Fruit fly (Drosophila melanogaster) whole organism, embryonic: ENCODE data around the gene Vajk3.

Experiments used
- Atf3 ChIP-seq: fragments of 200-800 bp; sonication (Bioruptor generic); optimal IDR thresholded peaks from 3 replicates; lab custom pipeline; 2016; ENCODE audit warnings: missing biosample characterization, missing genetic modification characterization
- CG11093 ChIP-seq: fragments of 200-800 bp; sonication (Bioruptor generic); IDR thresholded peaks from 3 replicates; pipeline ENCODE4 v1.3.6; 2022; ENCODE audit warnings: missing biosample characterization, missing genetic modification characterization
- CG11695 ChIP-seq: fragments of 200-800 bp; sonication (Bioruptor generic); IDR thresholded peaks from 3 replicates; pipeline ENCODE4 v1.3.6; 2022; ENCODE audit warnings: missing biosample characterization, missing genetic modification characterization
- CG12744 ChIP-seq: fragments of 200-800 bp; sonication (Bioruptor generic); optimal IDR thresholded peaks from 2 replicates; lab custom pipeline; 2016; ENCODE audit warnings: missing biosample characterization, missing genetic modification characterization
- CG12942 ChIP-seq: fragments of 200-800 bp; sonication (Bioruptor generic); optimal IDR thresholded peaks from 3 replicates; lab custom pipeline; 2016; ENCODE audit warnings: missing biosample characterization, missing genetic modification characterization
- CG13424 ChIP-seq: fragments of 200-800 bp; sonication (Bioruptor generic); optimal IDR thresholded peaks from 2 replicates; lab custom pipeline; 2019; ENCODE audit warnings: missing biosample characterization, mild to moderate bottlenecking, missing genetic modification characterization, moderate library complexity
- CG14014 ChIP-seq: fragments of 200-800 bp; sonication (Bioruptor generic); IDR thresholded peaks from 2 replicates; pipeline ENCODE4 v1.3.6; 2022; ENCODE audit warnings: missing biosample characterization, missing genetic modification characterization
- CG16813 ChIP-seq: fragments of 200-800 bp; sonication (Bioruptor generic); IDR thresholded peaks from 3 replicates; pipeline ENCODE4 v1.3.6; 2022; ENCODE audit warnings: missing biosample characterization, missing genetic modification characterization; ENCODE audit not compliant: partially characterized antibody
- CG18619 ChIP-seq: fragments of 200-800 bp; sonication (Bioruptor generic); optimal IDR thresholded peaks from 3 replicates; lab custom pipeline; 2017; ENCODE audit warnings: missing biosample characterization, mild to moderate bottlenecking, missing genetic modification characterization
- CG32532 ChIP-seq: fragments of 200-800 bp; sonication (Bioruptor generic); IDR thresholded peaks from 2 replicates; pipeline ENCODE4 v1.3.6; 2022; ENCODE audit warnings: missing biosample characterization, missing genetic modification characterization
- CG33557 ChIP-seq: fragments of 200-800 bp; sonication (Bioruptor generic); optimal IDR thresholded peaks from 2 replicates; lab custom pipeline; 2019; ENCODE audit warnings: missing biosample characterization, mild to moderate bottlenecking, missing genetic modification characterization, moderate library complexity
- CG3847 ChIP-seq: fragments of 200-800 bp; sonication (Bioruptor generic); IDR thresholded peaks from 2 replicates; pipeline ENCODE4 v1.3.6; 2022; ENCODE audit warnings: missing biosample characterization, missing genetic modification characterization
- CG3995 ChIP-seq: fragments of 200-800 bp; sonication (Bioruptor generic); optimal IDR thresholded peaks from 3 replicates; lab custom pipeline; 2016; ENCODE audit warnings: missing biosample characterization, missing genetic modification characterization
- CG6683 ChIP-seq: fragments of 200-800 bp; sonication (Bioruptor generic); optimal IDR thresholded peaks from 2 replicates; lab custom pipeline; 2017; ENCODE audit warnings: missing biosample characterization, mild to moderate bottlenecking, missing genetic modification characterization, missing genetic modification reagents
- CG6765 ChIP-seq: fragments of 200-800 bp; sonication (Bioruptor generic); optimal IDR thresholded peaks from 3 replicates; lab custom pipeline; 2017; ENCODE audit warnings: missing biosample characterization, mild to moderate bottlenecking, missing genetic modification characterization
- CG7372 ChIP-seq: fragments of 200-800 bp; sonication (Bioruptor generic); IDR thresholded peaks from 2 replicates; pipeline ENCODE4 v1.3.6; 2022; ENCODE audit warnings: missing biosample characterization, missing genetic modification characterization
- CG8359 ChIP-seq: fragments of 200-800 bp; sonication (Bioruptor generic); optimal IDR thresholded peaks from 2 replicates; lab custom pipeline; 2017; ENCODE audit warnings: missing biosample characterization, mild to moderate bottlenecking, missing genetic modification characterization, borderline replicate concordance
- CG8388 ChIP-seq: fragments of 200-800 bp; sonication (Bioruptor generic); optimal IDR thresholded peaks from 2 replicates; lab custom pipeline; 2019; ENCODE audit warnings: missing biosample characterization, mild to moderate bottlenecking, missing genetic modification characterization, moderate library complexity
- CG9437 ChIP-seq: fragments of 200-800 bp; sonication (Bioruptor generic); optimal IDR thresholded peaks from 2 replicates; lab custom pipeline; 2018; ENCODE audit warnings: missing biosample characterization, mild to moderate bottlenecking, missing genetic modification characterization
- CG9797 ChIP-seq: fragments of 200-800 bp; sonication (Bioruptor generic); optimal IDR thresholded peaks from 3 replicates; lab custom pipeline; 2018; ENCODE audit warnings: missing biosample characterization, mild to moderate bottlenecking, missing genetic modification characterization
- CHES-1-like ChIP-seq: fragments of 200-800 bp; sonication (Bioruptor generic); optimal IDR thresholded peaks from 2 replicates; lab custom pipeline; 2016; ENCODE audit warnings: missing biosample characterization, missing genetic modification characterization
- Chrac-16 ChIP-seq: fragments of 200-800 bp; sonication (Bioruptor generic); optimal IDR thresholded peaks from 3 replicates; lab custom pipeline; 2016; ENCODE audit warnings: missing biosample characterization, missing genetic modification characterization
- CrebB ChIP-seq: fragments of 200-800 bp; sonication (Bioruptor generic); optimal IDR thresholded peaks from 3 replicates; lab custom pipeline; 2018; ENCODE audit warnings: missing biosample characterization, mild to moderate bottlenecking, missing genetic modification characterization
- E2f2 ChIP-seq: fragments of 200-800 bp; sonication (Bioruptor generic); IDR thresholded peaks from 2 replicates; pipeline ENCODE4 v1.3.6; 2022; ENCODE audit warnings: missing biosample characterization, missing genetic modification characterization
- H15 ChIP-seq: fragments of 200-800 bp; sonication (Bioruptor generic); IDR thresholded peaks from 3 replicates; pipeline ENCODE4 v1.3.6; 2022; ENCODE audit warnings: missing biosample characterization, missing genetic modification characterization
- HmgD ChIP-seq: fragments of 200-800 bp; sonication (Bioruptor generic); optimal IDR thresholded peaks from 3 replicates; lab custom pipeline; 2016; ENCODE audit warnings: missing biosample characterization, missing genetic modification characterization
- Hr3 ChIP-seq: fragments of 200-800 bp; sonication (Bioruptor generic); optimal IDR thresholded peaks from 3 replicates; lab custom pipeline; 2016; ENCODE audit warnings: missing biosample characterization, missing genetic modification characterization
- Kr ChIP-seq: fragments of 200-800 bp; sonication (Bioruptor generic); optimal IDR thresholded peaks from 2 replicates; lab custom pipeline; 2017; ENCODE audit warnings: missing biosample characterization, mild to moderate bottlenecking, missing genetic modification characterization
- Lim3 ChIP-seq: fragments of 200-800 bp; sonication (Bioruptor generic); IDR thresholded peaks from 2 replicates; pipeline ENCODE4 v1.3.6; 2022; ENCODE audit warnings: missing biosample characterization, missing genetic modification characterization
- MTF-1 ChIP-seq: fragments of 200-800 bp; sonication (Bioruptor generic); optimal IDR thresholded peaks from 2 replicates; lab custom pipeline; 2018; ENCODE audit warnings: missing biosample characterization, mild to moderate bottlenecking, missing genetic modification characterization, borderline replicate concordance
- Med ChIP-seq: fragments of 200-800 bp; sonication (Bioruptor generic); peaks from one replicate; lab custom pipeline; 2016; ENCODE audit warnings: missing biosample characterization, missing genetic modification characterization, mild to moderate bottlenecking, inconsistent platforms, moderate library complexity
- Ptx1 ChIP-seq: fragments of 200-800 bp; sonication (Bioruptor generic); IDR thresholded peaks from 2 replicates; pipeline ENCODE4 v1.3.6; 2022; ENCODE audit warnings: missing biosample characterization, missing genetic modification characterization
- Rx ChIP-seq: fragments of 200-800 bp; sonication (Bioruptor generic); IDR thresholded peaks from 2 replicates; pipeline ENCODE4 v1.3.6; 2022; ENCODE audit warnings: missing biosample characterization, missing genetic modification characterization
- bowl ChIP-seq: fragments of 200-800 bp; sonication (Bioruptor generic); IDR thresholded peaks from 2 replicates; pipeline ENCODE4 v1.3.6; 2022; ENCODE audit warnings: missing biosample characterization, missing genetic modification characterization
- cas ChIP-seq: fragments of 200-800 bp; sonication (Bioruptor generic); IDR thresholded peaks from 2 replicates; pipeline ENCODE4 v1.3.6; 2022; ENCODE audit warnings: missing biosample characterization, missing genetic modification characterization
- caup ChIP-seq: fragments of 200-800 bp; sonication (Bioruptor generic); optimal IDR thresholded peaks from 3 replicates; lab custom pipeline; 2017; ENCODE audit warnings: missing biosample characterization, mild to moderate bottlenecking, missing genetic modification characterization, moderate library complexity; ENCODE audit not compliant: severe bottlenecking
- chn ChIP-seq: fragments of 200-800 bp; sonication (Bioruptor generic); optimal IDR thresholded peaks from 2 replicates; lab custom pipeline; 2016; ENCODE audit warnings: missing biosample characterization, missing genetic modification characterization
- fd64A ChIP-seq: fragments of 200-800 bp; sonication (Bioruptor generic); optimal IDR thresholded peaks from 3 replicates; lab custom pipeline; 2018; ENCODE audit warnings: missing biosample characterization, mild to moderate bottlenecking, missing genetic modification characterization
- grau ChIP-seq: fragments of 200-800 bp; optimal IDR thresholded peaks from 3 replicates; lab custom pipeline; 2019; ENCODE audit warnings: missing biosample characterization, mild to moderate bottlenecking, missing genetic modification characterization, moderate library complexity
- h ChIP-seq: fragments of >200 bp; optimal IDR thresholded peaks from 2 replicates; lab custom pipeline; 2017
- jumu ChIP-seq: fragments of 200-800 bp; sonication (Bioruptor generic); optimal IDR thresholded peaks from 3 replicates; lab custom pipeline; 2016; ENCODE audit warnings: missing biosample characterization, missing genetic modification characterization
- ken ChIP-seq: fragments of 200-800 bp; sonication (Bioruptor generic); IDR thresholded peaks from 3 replicates; pipeline ENCODE4 v1.3.6; 2022; ENCODE audit warnings: missing biosample characterization, missing genetic modification characterization
- lbe ChIP-seq: fragments of 200-800 bp; sonication (Bioruptor generic); optimal IDR thresholded peaks from 2 replicates; lab custom pipeline; 2016; ENCODE audit warnings: missing biosample characterization, mild to moderate bottlenecking, missing genetic modification characterization
- run ChIP-seq: fragments of 200-800 bp; sonication (Bioruptor generic); optimal IDR thresholded peaks from 3 replicates; lab custom pipeline; 2018; ENCODE audit warnings: missing biosample characterization, mild to moderate bottlenecking, missing genetic modification characterization
- seq ChIP-seq: fragments of 200-800 bp; sonication (Bioruptor generic); IDR thresholded peaks from 2 replicates; pipeline ENCODE4 v1.3.6; 2022; ENCODE audit warnings: missing biosample characterization, missing genetic modification characterization
- sisA ChIP-seq: fragments of 200-800 bp; sonication (Bioruptor generic); IDR thresholded peaks from 2 replicates; pipeline ENCODE4 v1.3.6; 2022; ENCODE audit warnings: missing biosample characterization, missing genetic modification characterization
- sr ChIP-seq: fragments of 200-800 bp; sonication (Bioruptor generic); IDR thresholded peaks from 3 replicates; pipeline ENCODE4 v1.3.6; 2022; ENCODE audit warnings: missing biosample characterization, missing genetic modification characterization
- twi ChIP-seq: fragments of 200-800 bp; optimal IDR thresholded peaks from 2 replicates; lab custom pipeline; 2019; ENCODE audit warnings: missing biosample characterization, mild to moderate bottlenecking, missing genetic modification characterization, moderate library complexity
- unpg ChIP-seq: fragments of 200-800 bp; sonication (Bioruptor generic); optimal IDR thresholded peaks from 3 replicates; lab custom pipeline; 2018; ENCODE audit warnings: missing biosample characterization, mild to moderate bottlenecking, missing genetic modification characterization, moderate library complexity
- vvl ChIP-seq: fragments of 200-800 bp; sonication (Bioruptor generic); IDR thresholded peaks from 2 replicates; pipeline ENCODE4 v1.3.6; 2022; ENCODE audit warnings: missing biosample characterization, missing genetic modification characterization
- wor ChIP-seq: fragments of 200-800 bp; sonication (Bioruptor generic); IDR thresholded peaks from 2 replicates; pipeline ENCODE4 v1.3.6; 2022; ENCODE audit warnings: missing biosample characterization, missing genetic modification characterization

Gene Vajk3

DNA sequence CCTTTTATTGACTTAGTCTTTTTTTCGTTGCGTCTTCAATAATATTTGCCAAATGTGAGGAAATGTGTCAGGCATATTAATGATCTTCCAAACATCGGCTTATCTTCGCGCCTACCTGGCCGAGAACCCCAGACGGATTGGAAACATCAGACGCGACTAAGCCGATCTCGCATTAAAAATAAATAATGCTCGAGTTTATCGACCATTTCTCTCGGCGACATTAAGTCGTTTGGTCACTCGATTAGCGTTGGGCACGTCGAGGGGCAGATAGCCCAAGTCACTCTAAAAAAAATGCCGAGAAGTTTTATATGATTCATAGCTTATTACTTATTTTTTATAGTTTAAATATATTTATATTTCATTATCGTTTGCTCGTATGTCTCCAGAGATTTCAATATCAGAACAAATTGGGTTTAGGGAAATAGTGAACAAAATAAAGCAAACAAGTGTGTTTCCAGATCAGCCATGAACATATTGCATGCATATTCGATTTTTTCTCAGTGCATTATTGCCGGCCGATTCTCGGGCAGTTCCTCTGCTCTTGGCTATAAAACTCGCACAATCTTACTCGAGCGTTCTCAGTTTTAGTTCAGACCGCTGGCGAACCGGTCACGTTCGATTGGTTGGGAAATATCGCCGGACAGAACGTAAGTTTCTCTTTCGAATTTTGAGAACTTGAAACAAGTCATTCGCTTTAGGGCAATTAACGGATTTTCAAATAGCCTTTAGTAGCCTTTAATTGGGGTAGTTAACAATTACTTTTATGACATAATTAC lies 42.0 kb downstream of the Vajk3 start, which contains the start of gene Ance (continued):
- no peak for TF ChIP-seq Kr
- TF ChIP-seq Rx (GFP tag; lab: Robert Waterston, UW): no peak
- no peak for TF ChIP-seq CG33557 (GFP tag; lab: Kevin White, UChicago)
- TF ChIP-seq sisA (GFP tag; lab: Robert Waterston, UW): no peak
- no peak for TF ChIP-seq ken (GFP tag; lab: Robert Waterston, UW)
- TF ChIP-seq CG14014 (GFP tag; lab: Robert Waterston, UW): no peak
- TF ChIP-seq CG6683 (GFP tag; lab: Kevin White, UChicago): no peak
- TF ChIP-seq CG32532 (GFP tag; lab: Robert Waterston, UW): peak; percentile 72
- no peak for TF ChIP-seq CG8388 (GFP tag; lab: Kevin White, UChicago)
- no peak for TF ChIP-seq fd64A (GFP tag; lab: Kevin White, UChicago)
- TF ChIP-seq Atf3: no peak
- no peak for TF ChIP-seq jumu (GFP tag; lab: Kevin White, UChicago)
- TF ChIP-seq CG9437 (GFP tag; lab: Kevin White, UChicago): no peak
- TF ChIP-seq chn (GFP tag; lab: Kevin White, UChicago): no peak
- TF ChIP-seq CG7372 (GFP tag; lab: Robert Waterston, UW): peak; percentile 31; the same call in 1 of the 2 replicates
- peak; percentile 69 for TF ChIP-seq CG3847 (GFP tag; lab: Robert Waterston, UW)
- no peak for TF ChIP-seq twi (tag; lab: Kevin White, UChicago)
- no peak for TF ChIP-seq bowl (GFP tag; lab: Robert Waterston, UW)
- TF ChIP-seq CG6765: no peak
- no peak for TF ChIP-seq sr (GFP tag; lab: Robert Waterston, UW)
- peak; percentile 0 for TF ChIP-seq CrebB (tag; lab: Kevin White, UChicago)
- no peak for TF ChIP-seq HmgD (GFP tag; lab: Kevin White, UChicago)
- TF ChIP-seq seq (GFP tag; lab: Robert Waterston, UW): no peak
- TF ChIP-seq Hr3: peak; percentile 23
- TF ChIP-seq unpg: peak; percentile 54
- no peak for TF ChIP-seq H15 (GFP tag; lab: Robert Waterston, UW)
- TF ChIP-seq CG16813 (GFP tag; lab: Robert Waterston, UW): no peak
- TF ChIP-seq run (tag; lab: Kevin White, UChicago): no peak
- TF ChIP-seq CG12942 (GFP tag; lab: Kevin White, UChicago): no peak
- no peak for TF ChIP-seq Lim3 (GFP tag; lab: Robert Waterston, UW)
- TF ChIP-seq wor (GFP tag; lab: Robert Waterston, UW): no peak
- TF ChIP-seq grau (tag; lab: Kevin White, UChicago): peak; percentile 71
- TF ChIP-seq CG18619 (GFP tag; lab: Kevin White, UChicago): peak; percentile 40
- TF ChIP-seq Med (GFP tag; lab: Kevin White, UChicago): peak; percentile 83
- TF ChIP-seq E2f2 (GFP tag; lab: Robert Waterston, UW): peak; percentile 14; the same call in 1 of the 2 replicates
- peak; percentile 35 for TF ChIP-seq CG13424 (tag; lab: Kevin White, UChicago)
- TF ChIP-seq CG8359: no peak
- TF ChIP-seq CG11093: no peak
- no peak for TF ChIP-seq lbe (GFP tag; lab: Kevin White, UChicago)
- peak; percentile 8 for TF ChIP-seq caup (GFP tag; lab: Kevin White, UChicago)
- TF ChIP-seq Ptx1 (GFP tag; lab: Robert Waterston, UW): peak; percentile 54; the same call in 1 of the 2 replicates
- no peak for TF ChIP-seq MTF-1 (GFP tag; lab: Kevin White, UChicago)
- peak; percentile 61; the same call in 2 of the 3 replicates for TF ChIP-seq CG11695 (GFP tag; lab: Robert Waterston, UW)
- TF ChIP-seq CG3995 (GFP tag; lab: Kevin White, UChicago): peak; percentile 42
- no peak for TF ChIP-seq h (lab: Kevin White, UChicago)
- peak; percentile 59; the same call in 1 of the 2 replicates for TF ChIP-seq cas
- peak; percentile 65 for TF ChIP-seq vvl
- no peak for TF ChIP-seq CG12744 (GFP tag; lab: Kevin White, UChicago)
- no peak for TF ChIP-seq CG9797 (GFP tag; lab: Kevin White, UChicago)
- no peak for TF ChIP-seq CHES-1-like (GFP tag; lab: Kevin White, UChicago)
- no peak for TF ChIP-seq Chrac-16 (GFP tag; lab: Kevin White, UChicago)
